Worm (Caenorhabditis elegans) whole organism, L4/young adult: ENCODE measurements around the gene fbxa-139.
A peak's percentile ranks its signal among the peaks of the same experiment; 100 is the strongest.
"Not testable (repeated sequence)": the region's sequence is repeated elsewhere in the genome, so short reads cannot be mapped to it uniquely, and the experiment has no call there.

Source experiments
- W03F9.2 ChIP-seq: fragments of 150-350 bp; optimal IDR thresholded peaks from 2 replicates; lab custom pipeline; 2014; ENCODE audit warnings: missing biosample characterization, missing genetic modification characterization
- dao-5 ChIP-seq: sonication (generic microtip); optimal IDR thresholded peaks from 2 replicates; lab custom pipeline; 2016; ENCODE audit warnings: missing genotype, missing genetic modification characterization, moderate library complexity, missing compliant biosample characterization
- him-1 ChIP-seq: sonication (generic microtip); optimal IDR thresholded peaks from 2 replicates; lab custom pipeline; 2016; ENCODE audit warnings: missing genotype, missing genetic modification reagents, missing genetic modification characterization, missing compliant biosample characterization

The fbxa-139 gene

ce11 chrV:15594573-15594972 lies at the start of gene fbxa-139:
Gene fbxa-139, minus strand, starts transcription at chrV:15594673.
- no peak for TF ChIP-seq W03F9.2 (tag; lab: Kevin White, UChicago)
- TF ChIP-seq him-1 (tag; lab: Kevin White, UChicago), result no peak

- TF ChIP-seq W03F9.2, dao-5, him-1 (tag; lab: Kevin White, UChicago): not testable (repeated sequence)
Observed at ce11 chrV:15643192-15643591, 48.7 kb upstream of the fbxa-139 start, which contains the start of gene C55A1.4. Gene C55A1.4, minus strand, starts transcription at chrV:15643292.

ce11 chrV:15638853-15639252 lies 44.4 kb upstream of the fbxa-139 start, which contains the start of gene srz-44:
Gene srz-44, minus strand, starts transcription at chrV:15638953.
- TF ChIP-seq him-1 (tag; lab: Kevin White, UChicago), result no peak
- TF ChIP-seq dao-5 (tag; lab: Kevin White, UChicago), result no peak
- no peak for TF ChIP-seq W03F9.2 (tag; lab: Kevin White, UChicago)

- TF ChIP-seq W03F9.2 (tag; lab: Kevin White, UChicago) (no peak), dao-5 (tag; lab: Kevin White, UChicago) (no peak), him-1 (tag; lab: Kevin White, UChicago) (no peak)
Observed at ce11 chrV:15629543-15629942, 35.1 kb upstream of the fbxa-139 start, which contains the start of gene str-248. Gene str-248, minus strand, starts transcription at chrV:15629643.

- TF ChIP-seq him-1 (tag; lab: Kevin White, UChicago), result no peak
- TF ChIP-seq W03F9.2 (tag; lab: Kevin White, UChicago), result no peak
- TF ChIP-seq dao-5 (tag; lab: Kevin White, UChicago), result no peak
Observed at ce11 chrV:15625561-15625960, 31.1 kb upstream of the fbxa-139 start, which contains the start of gene C55A1.11. Gene C55A1.11, plus strand, starts transcription at chrV:15625861.

ce11 chrV:15621518-15621917 lies 27.0 kb upstream of the fbxa-139 start, which contains the start of gene C55A1.1:
Gene C55A1.1, plus strand, starts transcription at chrV:15621818.
- no peak for TF ChIP-seq W03F9.2 (tag; lab: Kevin White, UChicago)
- TF ChIP-seq dao-5 (tag; lab: Kevin White, UChicago), result no peak
- TF ChIP-seq him-1 (tag; lab: Kevin White, UChicago), result no peak

DNA sequence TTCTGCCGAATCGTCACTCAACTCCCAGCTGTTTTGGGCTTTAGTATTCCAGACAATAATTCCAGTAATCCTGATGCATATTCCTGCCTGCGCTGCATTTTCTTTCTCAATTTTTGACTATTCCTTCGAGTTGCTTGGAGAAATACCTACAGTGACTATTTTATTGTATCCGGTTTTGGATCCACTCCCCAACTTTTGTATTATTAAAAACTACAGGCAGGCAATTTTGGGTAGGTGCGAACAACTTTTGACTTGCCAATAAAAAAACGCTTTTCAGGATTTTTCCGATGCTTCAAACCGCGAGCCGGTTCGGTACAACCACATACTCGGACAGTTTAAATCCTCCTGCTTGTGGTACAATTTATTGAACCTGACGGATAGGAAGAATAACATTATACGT lies 20.1 kb upstream of the fbxa-139 start:
- TF ChIP-seq dao-5 (tag; lab: Kevin White, UChicago) (no peak), W03F9.2 (tag; lab: Kevin White, UChicago) (no peak), him-1 (tag; lab: Kevin White, UChicago) (no peak)

- TF ChIP-seq W03F9.2 (tag; lab: Kevin White, UChicago), result no peak
- TF ChIP-seq him-1 (tag; lab: Kevin White, UChicago), result no peak
- no peak for TF ChIP-seq dao-5 (tag; lab: Kevin White, UChicago)
Observed at ce11 chrV:15612886-15613285, 18.4 kb upstream of the fbxa-139 start, which contains the start of gene str-263. Gene str-263, plus strand, starts transcription at chrV:15613186.

- TF ChIP-seq dao-5 (tag; lab: Kevin White, UChicago) (no peak), W03F9.2 (tag; lab: Kevin White, UChicago) (no peak), him-1 (tag; lab: Kevin White, UChicago) (no peak)
Observed at ce11 chrV:15610350-15610940, 16.0 kb upstream of the fbxa-139 start, which contains the start of the genes fbxa-153 and str-12. Gene fbxa-153, minus strand, starts transcription at chrV:15610384. Gene str-12, plus strand, starts transcription at chrV:15610890.

DNA sequence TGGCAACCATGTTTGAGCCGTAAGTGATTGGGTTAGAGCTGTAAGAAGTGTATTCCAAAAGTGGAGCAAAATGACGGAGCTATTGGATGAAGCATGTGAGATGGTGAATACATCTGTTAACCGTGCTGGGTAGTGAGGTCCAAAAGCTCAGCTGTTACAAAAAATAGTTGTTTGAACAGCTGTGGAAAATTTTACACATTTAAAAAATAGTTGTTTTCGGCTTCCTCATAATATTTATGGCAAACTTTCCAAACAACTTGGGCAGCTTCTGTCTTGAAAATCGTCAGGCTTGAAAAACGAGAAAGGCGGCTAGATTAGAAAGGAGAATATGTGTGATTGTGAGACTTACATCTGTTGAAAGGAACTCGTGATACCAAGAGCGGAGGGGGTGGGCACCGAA lies 10.6 kb upstream of the fbxa-139 start, which contains the start of gene fbxa-154:
TSS of gene fbxa-154 (minus strand) at position 101 of the 400 bp plus-strand sequence.
- TF ChIP-seq him-1 (tag; lab: Kevin White, UChicago) (no peak), W03F9.2 (tag; lab: Kevin White, UChicago) (no peak), dao-5 (tag; lab: Kevin White, UChicago) (no peak)

DNA sequence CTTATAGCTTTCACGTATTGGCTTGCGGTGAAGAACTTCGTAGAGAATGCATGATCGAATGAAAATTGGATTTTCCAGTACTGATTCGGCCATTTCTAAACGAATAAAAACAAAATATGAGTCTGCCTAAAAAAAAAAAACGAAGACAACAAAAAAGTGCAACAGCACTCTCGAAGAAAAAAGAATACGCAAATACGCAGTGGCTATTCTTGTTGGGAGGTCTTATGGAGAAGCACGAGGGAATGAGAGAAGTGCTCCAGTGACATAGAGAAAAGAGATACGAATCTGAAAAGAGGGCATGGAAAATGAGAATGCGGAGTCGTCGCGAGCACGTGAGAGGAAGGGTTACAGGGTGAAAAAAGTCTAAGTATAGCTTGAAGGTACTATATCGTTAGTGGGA lies 7.8 kb upstream of the fbxa-139 start, which contains the start of gene fbxa-152:
TSS of gene fbxa-152 (minus strand) at position 101 of the 400 bp plus-strand sequence.
- TF ChIP-seq dao-5 (tag; lab: Kevin White, UChicago) (no peak), W03F9.2 (tag; lab: Kevin White, UChicago) (no peak), him-1 (tag; lab: Kevin White, UChicago) (no peak)

ce11 chrV:15599762-15600161 lies 5.3 kb upstream of the fbxa-139 start, which contains the start of gene B0391.14:
Gene B0391.14, minus strand, starts transcription at chrV:15599862.
- not testable (repeated sequence) for TF ChIP-seq W03F9.2, him-1, dao-5 (tag; lab: Kevin White, UChicago)

DNA sequence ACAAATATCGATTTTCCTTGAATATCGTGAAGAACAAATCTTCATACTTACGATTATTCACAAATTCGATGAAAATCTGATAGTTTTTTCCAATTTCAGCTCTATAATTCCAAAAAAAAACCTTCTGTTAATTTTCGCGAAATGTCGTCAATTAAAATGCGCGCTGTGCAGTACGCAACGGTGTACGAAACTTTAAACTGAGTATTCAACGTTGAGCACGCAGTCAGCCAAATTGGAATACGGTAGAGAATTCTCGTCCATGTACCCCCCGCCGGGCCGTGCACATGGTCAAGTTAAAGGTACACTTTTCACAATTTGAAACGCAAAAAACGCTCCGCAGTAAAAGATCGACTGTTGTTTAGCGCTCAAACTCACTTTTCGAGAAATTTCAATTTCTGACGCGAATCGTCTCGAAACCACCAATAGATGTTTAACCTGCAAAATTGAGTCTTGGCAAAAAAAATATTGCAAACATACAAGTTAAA lies 4.2 kb downstream of the fbxa-139 start, which contains the start of gene F28F8.7:
TSS of gene F28F8.7 (minus strand) at position 435 of the 485 bp plus-strand sequence.
- peak; percentile 92 for TF ChIP-seq him-1 (tag; lab: Kevin White, UChicago)
